Fruit fly (Drosophila melanogaster): Measurements from ENCODE around the gene nAChRbeta2.

Gene nAChRbeta2

dm6 chr3R:24544388-24544787 is 29.5 kb upstream of the nAChRbeta2 start, which contains the start of gene Esyt2:
TSS of gene Esyt2 (plus strand) at chr3R:24544719.
- TF ChIP-seq Dll (optimal IDR thresholded peaks at IDR 0.05) (no peak), psq (optimal IDR thresholded peaks at IDR 0.05) (no peak), CG8478 (optimal IDR thresholded peaks at IDR 0.05) (no peak), EcR (GFP tag; optimal IDR thresholded peaks at IDR 0.05) (no peak), pan (optimal IDR thresholded peaks at IDR 0.05) (no peak), usp (GFP tag; optimal IDR thresholded peaks at IDR 0.05) (no peak)

- TF ChIP-seq pan (optimal IDR thresholded peaks at IDR 0.05) (no peak), EcR (GFP tag; optimal IDR thresholded peaks at IDR 0.05) (no peak), psq (optimal IDR thresholded peaks at IDR 0.05) (no peak), Dll (optimal IDR thresholded peaks at IDR 0.05) (no peak), CG8478 (optimal IDR thresholded peaks at IDR 0.05) (no peak), usp (GFP tag; optimal IDR thresholded peaks at IDR 0.05) (no peak)
Observed at dm6 chr3R:24543676-24544277, 28.9 kb upstream of the nAChRbeta2 start, which contains the start of gene Cftr. TSS of gene Cftr (minus strand) at chr3R:24543914.

- TF ChIP-seq CG8478 (optimal IDR thresholded peaks at IDR 0.05) (no peak), psq (optimal IDR thresholded peaks at IDR 0.05) (no peak), usp (GFP tag; optimal IDR thresholded peaks at IDR 0.05) (no peak), EcR (GFP tag; optimal IDR thresholded peaks at IDR 0.05) (no peak), pan (optimal IDR thresholded peaks at IDR 0.05) (no peak), Dll (optimal IDR thresholded peaks at IDR 0.05) (no peak)
Observed at dm6 chr3R:24543033-24543675, 28.2 kb upstream of the nAChRbeta2 start.

dm6 chr3R:24530328-24530727 is 15.4 kb upstream of the nAChRbeta2 start, which contains the start of the genes CG13623 and ana1:
TSS of gene CG13623 (minus strand) at chr3R:24530558.
TSS of gene ana1 (plus strand) at chr3R:24530576.
- TF ChIP-seq psq (optimal IDR thresholded peaks at IDR 0.05), result no peak

dm6 chr3R:24527845-24528244 is 12.9 kb upstream of the nAChRbeta2 start, which contains the start of gene CG6607:
TSS of gene CG6607 (plus strand) at chr3R:24528047.
- TF ChIP-seq psq (optimal IDR thresholded peaks at IDR 0.05) (no peak), CG8478 (optimal IDR thresholded peaks at IDR 0.05) (no peak), pan (optimal IDR thresholded peaks at IDR 0.05) (no peak), usp (GFP tag; optimal IDR thresholded peaks at IDR 0.05) (no peak), EcR (GFP tag; optimal IDR thresholded peaks at IDR 0.05) (no peak), Dll (optimal IDR thresholded peaks at IDR 0.05) (no peak)

- TF ChIP-seq psq (optimal IDR thresholded peaks at IDR 0.05) (no peak), Dll (optimal IDR thresholded peaks at IDR 0.05) (no peak), CG8478 (optimal IDR thresholded peaks at IDR 0.05) (no peak), usp (GFP tag; optimal IDR thresholded peaks at IDR 0.05) (no peak), EcR (GFP tag; optimal IDR thresholded peaks at IDR 0.05) (no peak), pan (optimal IDR thresholded peaks at IDR 0.05) (no peak)
Observed at dm6 chr3R:24525983-24526661, 11.2 kb upstream of the nAChRbeta2 start.

- TF ChIP-seq pan (optimal IDR thresholded peaks at IDR 0.05) (no peak), EcR (GFP tag; optimal IDR thresholded peaks at IDR 0.05) (no peak), psq (optimal IDR thresholded peaks at IDR 0.05) (no peak), CG8478 (optimal IDR thresholded peaks at IDR 0.05) (no peak), Dll (optimal IDR thresholded peaks at IDR 0.05) (no peak), usp (GFP tag; optimal IDR thresholded peaks at IDR 0.05) (no peak)
Observed at dm6 chr3R:24524426-24524974, 9.6 kb upstream of the nAChRbeta2 start, which contains the start of gene Jhbp12. TSS of gene Jhbp12 (plus strand) at chr3R:24524794.

dm6 chr3R:24523578-24523977 is 8.7 kb upstream of the nAChRbeta2 start, which contains the start of gene CG13622:
TSS of gene CG13622 (minus strand) at chr3R:24523678.
- no peak for TF ChIP-seq EcR (GFP tag; optimal IDR thresholded peaks at IDR 0.05)
- TF ChIP-seq usp (GFP tag; optimal IDR thresholded peaks at IDR 0.05), result no peak
- TF ChIP-seq CG8478 (optimal IDR thresholded peaks at IDR 0.05), result no peak
- no peak for TF ChIP-seq psq (optimal IDR thresholded peaks at IDR 0.05)
- no peak for TF ChIP-seq pan (optimal IDR thresholded peaks at IDR 0.05)
- TF ChIP-seq Dll (optimal IDR thresholded peaks at IDR 0.05), result no peak

dm6 chr3R:24521313-24521712 is 6.4 kb upstream of the nAChRbeta2 start:
- TF ChIP-seq EcR (GFP tag; optimal IDR thresholded peaks at IDR 0.05) (no peak), psq (optimal IDR thresholded peaks at IDR 0.05) (no peak), pan (optimal IDR thresholded peaks at IDR 0.05) (no peak), Dll (optimal IDR thresholded peaks at IDR 0.05) (no peak), CG8478 (optimal IDR thresholded peaks at IDR 0.05) (no peak), usp (GFP tag; optimal IDR thresholded peaks at IDR 0.05) (no peak)

- TF ChIP-seq psq (optimal IDR thresholded peaks at IDR 0.05) (no peak), CG8478 (optimal IDR thresholded peaks at IDR 0.05) (no peak), Dll (optimal IDR thresholded peaks at IDR 0.05) (no peak), usp (GFP tag; optimal IDR thresholded peaks at IDR 0.05) (no peak), pan (optimal IDR thresholded peaks at IDR 0.05) (no peak), EcR (GFP tag; optimal IDR thresholded peaks at IDR 0.05) (no peak)
Observed at dm6 chr3R:24518150-24518580, 3.3 kb upstream of the nAChRbeta2 start, which contains the start of gene Pp1alpha-96A. TSS of gene Pp1alpha-96A (plus strand) at chr3R:24518270.

dm6 chr3R:24503627-24504026 is 11.3 kb downstream of the nAChRbeta2 start:
- TF ChIP-seq pan (optimal IDR thresholded peaks at IDR 0.05) (no peak), CG8478 (optimal IDR thresholded peaks at IDR 0.05) (no peak), Dll (optimal IDR thresholded peaks at IDR 0.05) (no peak)

Measured in whole organism.